Fruit fly (Drosophila melanogaster): Measurements from ENCODE around the gene CG14341.

- TF ChIP-seq fd85E (GFP tag; optimal IDR thresholded peaks at IDR 0.05) (no peak), net (GFP tag; optimal IDR thresholded peaks at IDR 0.05) (no peak), CG15336 (GFP tag; IDR thresholded peaks at IDR 0.05) (no peak), CG8119 (GFP tag; IDR thresholded peaks at IDR 0.05) (no peak), CG10669 (GFP tag; optimal IDR thresholded peaks at IDR 0.05) (no peak), CG3032 (tag; optimal IDR thresholded peaks at IDR 0.05) (no peak), ss (GFP tag; optimal IDR thresholded peaks at IDR 0.05) (no peak), Eip78C (GFP tag) (peak; percentile 60)
Observed at dm6 chr2L:1163538-1164143, 2.7 kb upstream of the CG14341 start, which contains the start of gene CG5080.
